Worm (Caenorhabditis elegans): ENCODE data around the gene H04M03.11.

ce11 chrIV:5858212-5858611, 26.2 kb downstream of the H04M03.11 start:
- no peak for TF ChIP-seq ces-1 (GFP tag; optimal IDR thresholded peaks at IDR 0.05)
- no peak for TF ChIP-seq mdl-1 (tag; optimal IDR thresholded peaks at IDR 0.05)
- no peak for TF ChIP-seq unc-62 (GFP tag; optimal IDR thresholded peaks at IDR 0.05)
- no peak for TF ChIP-seq rnt-1 (tag; optimal IDR thresholded peaks at IDR 0.05)
